Worm (Caenorhabditis elegans) whole organism, L4 larva: ENCODE measurements around the gene F48E8.8.

Experiments used
- F10B5.3 ChIP-seq: sonication (generic microtip); optimal IDR thresholded peaks from 2 replicates; lab custom pipeline; 2016; ENCODE audit warnings: mild to moderate bottlenecking, missing genetic modification characterization, missing compliant biosample characterization
- F37D6.2 ChIP-seq: sonication (generic microtip); optimal IDR thresholded peaks from 2 replicates; lab custom pipeline; 2016; ENCODE audit warnings: mild to moderate bottlenecking, missing genetic modification characterization, missing compliant biosample characterization
- F49E8.2 ChIP-seq: sonication (generic microtip); optimal IDR thresholded peaks from 2 replicates; lab custom pipeline; 2016; ENCODE audit warnings: missing compliant biosample characterization, mild to moderate bottlenecking, missing genetic modification characterization, borderline replicate concordance
- T26A8.4 ChIP-seq: fragments of 200-800 bp; sonication (Bioruptor generic); IDR thresholded peaks from 2 replicates; pipeline ENCODE4 v1.3.6; 2022; ENCODE audit warnings: missing genetic modification characterization, missing compliant biosample characterization
- Y48G9A.11 ChIP-seq: fragments of 200-800 bp; sonication (Bioruptor generic); IDR thresholded peaks from 2 replicates; pipeline ENCODE4 v1.3.6; 2022; ENCODE audit warnings: missing genetic modification reagents, missing genetic modification characterization, missing compliant biosample characterization
- ZK546.5 ChIP-seq, 2 experiments: sonication (generic microtip); optimal IDR thresholded peaks; 2 replicates each; lab custom pipeline; 2017; ENCODE audit warnings: missing biosample characterization in 2 of 2, missing genetic modification characterization in 2 of 2
- aha-1 ChIP-seq: fragments of 150-350 bp; peaks from one replicate; lab custom pipeline; 2014; ENCODE audit warnings: missing biosample characterization, missing genetic modification characterization
- aly-2 ChIP-seq: sonication (generic microtip); optimal IDR thresholded peaks from 2 replicates; lab custom pipeline; 2018; ENCODE audit warnings: missing biosample characterization, missing genetic modification characterization
- arid-1 ChIP-seq: fragments of 200-800 bp; sonication (Bioruptor generic); conservative IDR thresholded peaks from 2 replicates; pipeline ENCODE4 v1.3.6; 2022; ENCODE audit warnings: missing genetic modification reagents, missing genetic modification characterization, missing compliant biosample characterization
- attf-4 ChIP-seq: sonication (generic microtip); optimal IDR thresholded peaks from 3 replicates; lab custom pipeline; 2017; ENCODE audit warnings: missing biosample characterization, missing genetic modification characterization
- ceh-82 ChIP-seq: sonication (generic microtip); optimal IDR thresholded peaks from 2 replicates; lab custom pipeline; 2017; ENCODE audit warnings: missing biosample characterization, missing genetic modification characterization
- ces-1 ChIP-seq: fragments of 150-350 bp; sonication (generic microtip); optimal IDR thresholded peaks from 4 replicates; lab custom pipeline; 2014; ENCODE audit warnings: missing biosample characterization, missing genetic modification reagents, missing genetic modification characterization
- daf-12 ChIP-seq: fragments of 150-350 bp; optimal IDR thresholded peaks from 2 replicates; lab custom pipeline; 2014; ENCODE audit warnings: missing biosample characterization, missing genetic modification reagents, missing genetic modification characterization
- daf-8 ChIP-seq: fragments of 200-800 bp; sonication (Bioruptor generic); IDR thresholded peaks from 2 replicates; pipeline ENCODE4 v1.3.6; 2022; ENCODE audit warnings: missing genetic modification characterization, missing compliant biosample characterization
- dmd-8 ChIP-seq: fragments of 200-800 bp; sonication (Bioruptor generic); IDR thresholded peaks from 2 replicates; pipeline ENCODE4 v1.3.6; 2022; ENCODE audit warnings: missing genetic modification characterization, missing compliant biosample characterization
- dve-1 ChIP-seq: sonication (generic microtip); optimal IDR thresholded peaks from 2 replicates; lab custom pipeline; 2017; ENCODE audit warnings: antibody characterized with exemption, mild to moderate bottlenecking, missing genetic modification characterization, missing compliant biosample characterization; ENCODE audit not compliant: insufficient read depth
- egl-27 ChIP-seq: sonication (generic microtip); optimal IDR thresholded peaks from 3 replicates; lab custom pipeline; 2017; ENCODE audit warnings: missing biosample characterization, missing genetic modification reagents, missing genetic modification characterization
- egl-43 ChIP-seq: fragments of 200-800 bp; sonication (Bioruptor generic); IDR thresholded peaks from 2 replicates; pipeline ENCODE4 v1.3.6; 2022; ENCODE audit warnings: missing genetic modification reagents, missing genetic modification characterization, missing compliant biosample characterization
- gei-8 ChIP-seq: fragments of 200-800 bp; sonication (Bioruptor generic); optimal IDR thresholded peaks from 2 replicates; lab custom pipeline; 2018; ENCODE audit warnings: mild to moderate bottlenecking, missing genetic modification characterization, missing compliant biosample characterization
- hlh-30 ChIP-seq: sonication (generic microtip); optimal IDR thresholded peaks from 2 replicates; lab custom pipeline; 2017; ENCODE audit warnings: antibody characterized with exemption, mild to moderate bottlenecking, missing genetic modification characterization, missing compliant biosample characterization; ENCODE audit not compliant: insufficient read depth
- jun-1 ChIP-seq: fragments of 150-350 bp; optimal IDR thresholded peaks from 2 replicates; lab custom pipeline; 2014; ENCODE audit warnings: missing biosample characterization, missing genetic modification reagents, missing genetic modification characterization
- lin-1 ChIP-seq: fragments of 200-800 bp; sonication (Bioruptor generic); IDR thresholded peaks from 2 replicates; pipeline ENCODE4 v1.3.6; 2022; ENCODE audit warnings: missing genetic modification reagents, missing genetic modification characterization, missing compliant biosample characterization
- lin-15B ChIP-seq: fragments of 150-350 bp; sonication (generic microtip); optimal IDR thresholded peaks from 3 replicates; lab custom pipeline; 2014; ENCODE audit warnings: missing biosample characterization, missing genetic modification characterization
- lin-39 ChIP-seq: fragments of 150-350 bp; optimal IDR thresholded peaks from 2 replicates; lab custom pipeline; 2014; ENCODE audit warnings: missing biosample characterization, missing genetic modification reagents, missing genetic modification characterization
- lir-3 ChIP-seq: sonication (generic microtip); optimal IDR thresholded peaks from 2 replicates; lab custom pipeline; 2016; ENCODE audit warnings: mild to moderate bottlenecking, missing genetic modification characterization, missing compliant biosample characterization
- mdt-29 ChIP-seq: fragments of 200-800 bp; sonication (Bioruptor generic); IDR thresholded peaks from 2 replicates; pipeline ENCODE4 v1.3.6; 2022; ENCODE audit warnings: missing genetic modification reagents, missing genetic modification characterization, missing compliant biosample characterization
- mep-1 ChIP-seq: fragments of 150-350 bp; sonication (generic microtip); optimal IDR thresholded peaks from 3 replicates; lab custom pipeline; 2014; ENCODE audit warnings: missing biosample characterization, missing genetic modification characterization
- mes-2 ChIP-seq: sonication (generic microtip); optimal IDR thresholded peaks from 2 replicates; lab custom pipeline; 2016; ENCODE audit warnings: missing genotype, mild to moderate bottlenecking, missing genetic modification characterization, missing compliant biosample characterization; ENCODE audit not compliant: poor library complexity, severe bottlenecking
- mxl-3 ChIP-seq: fragments of 200-800 bp; sonication (Bioruptor generic); optimal IDR thresholded peaks from 2 replicates; lab custom pipeline; 2018; ENCODE audit warnings: mild to moderate bottlenecking, missing genetic modification characterization, missing compliant biosample characterization
- nhr-11 ChIP-seq: fragments of 150-350 bp; optimal IDR thresholded peaks from 2 replicates; lab custom pipeline; 2014; ENCODE audit warnings: missing biosample characterization, missing genetic modification characterization
- nhr-111 ChIP-seq: fragments of 200-800 bp; sonication (Bioruptor generic); optimal IDR thresholded peaks from 2 replicates; lab custom pipeline; 2018; ENCODE audit warnings: mild to moderate bottlenecking, missing genetic modification characterization, missing compliant biosample characterization
- nhr-237 ChIP-seq: sonication (generic microtip); optimal IDR thresholded peaks from 2 replicates; lab custom pipeline; 2017; ENCODE audit warnings: missing biosample characterization, missing genetic modification characterization
- nhr-41 ChIP-seq: fragments of 200-800 bp; sonication (Bioruptor generic); IDR thresholded peaks from 2 replicates; pipeline ENCODE4 v1.3.6; 2022; ENCODE audit warnings: missing genetic modification reagents, missing genetic modification characterization, missing compliant biosample characterization
- nhr-76 ChIP-seq: fragments of 150-350 bp; optimal IDR thresholded peaks from 2 replicates; lab custom pipeline; 2014; ENCODE audit warnings: missing biosample characterization, missing genetic modification characterization
- nhr-77 ChIP-seq: fragments of 150-350 bp; optimal IDR thresholded peaks from 2 replicates; lab custom pipeline; 2014; ENCODE audit warnings: missing biosample characterization, missing genetic modification characterization
- pha-4 ChIP-seq, 2 experiments: fragments of 150-350 bp in 1 of 2; fragments of 200-800 bp in 1 of 2; sonication (Bioruptor generic) in 1 of 2; IDR thresholded peaks in 1 of 2; optimal IDR thresholded peaks in 1 of 2; 2 replicates each; pipeline versions ENCODE4 v1.3.6 to Lab custom; 2014 to 2022; ENCODE audit warnings: missing genetic modification characterization in 2 of 2, missing genetic modification reagents in 2 of 2, missing biosample characterization in 1 of 2, missing compliant biosample characterization in 1 of 2
- php-3 ChIP-seq: fragments of 200-800 bp; sonication (Bioruptor generic); IDR thresholded peaks from 2 replicates; pipeline ENCODE4 v1.3.6; 2022; ENCODE audit warnings: missing genetic modification reagents, missing genetic modification characterization, missing compliant biosample characterization
- pqm-1 ChIP-seq: sonication (generic microtip); optimal IDR thresholded peaks from 2 replicates; lab custom pipeline; 2017; ENCODE audit warnings: missing biosample characterization, missing genetic modification characterization
- rbr-2 ChIP-seq: sonication (generic microtip); optimal IDR thresholded peaks from 2 replicates; lab custom pipeline; 2016; ENCODE audit warnings: missing genotype, missing genetic modification characterization, missing compliant biosample characterization
- sdz-12 ChIP-seq: fragments of 200-800 bp; sonication (Bioruptor generic); optimal IDR thresholded peaks from 2 replicates; lab custom pipeline; 2018; ENCODE audit warnings: mild to moderate bottlenecking, missing genetic modification characterization, missing compliant biosample characterization
- skn-1 ChIP-seq: fragments of 150-350 bp; optimal IDR thresholded peaks from 2 replicates; lab custom pipeline; 2014; ENCODE audit warnings: missing biosample characterization, missing genetic modification characterization
- snpc-4 ChIP-seq: fragments of 150-350 bp; optimal IDR thresholded peaks from 2 replicates; lab custom pipeline; 2014; ENCODE audit warnings: missing biosample characterization, missing genetic modification characterization
- spr-3 ChIP-seq: fragments of 200-800 bp; sonication (Bioruptor generic); optimal IDR thresholded peaks from 2 replicates; lab custom pipeline; 2018; ENCODE audit warnings: mild to moderate bottlenecking, missing genetic modification characterization, missing compliant biosample characterization
- tra-1 ChIP-seq: fragments of 200-800 bp; sonication (Bioruptor generic); IDR thresholded peaks from 2 replicates; pipeline ENCODE4 v1.3.6; 2022; ENCODE audit warnings: missing genetic modification reagents, missing genetic modification characterization, missing compliant biosample characterization
- unc-130 ChIP-seq: sonication (generic microtip); optimal IDR thresholded peaks from 2 replicates; lab custom pipeline; 2016; ENCODE audit warnings: missing genetic modification reagents, missing genetic modification characterization, missing compliant biosample characterization
- unc-39 ChIP-seq: sonication (generic microtip); optimal IDR thresholded peaks from 2 replicates; lab custom pipeline; 2017; ENCODE audit warnings: missing biosample characterization, missing genetic modification characterization
- unc-62 ChIP-seq, 3 experiments: fragments of 150-350 bp in 1 of 3; sonication (generic microtip); optimal IDR thresholded peaks in 2 of 3; peaks in 1 of 3; 1 replicate in 1 of 3; 2 replicates in 2 of 3; lab custom pipeline; 2014 to 2017; ENCODE audit warnings: missing biosample characterization in 3 of 3, missing genetic modification characterization in 3 of 3, missing genetic modification reagents in 3 of 3, missing genotype in 1 of 3
- zag-1 ChIP-seq: fragments of 150-350 bp; optimal IDR thresholded peaks from 2 replicates; lab custom pipeline; 2014; ENCODE audit warnings: missing biosample characterization, missing genetic modification characterization
- zip-11 ChIP-seq: fragments of 200-800 bp; sonication (Bioruptor generic); IDR thresholded peaks from 2 replicates; pipeline ENCODE4 v1.3.6; 2022; ENCODE audit warnings: missing genetic modification characterization, missing compliant biosample characterization
- zip-2 ChIP-seq: fragments of 150-350 bp; optimal IDR thresholded peaks from 2 replicates; lab custom pipeline; 2014; ENCODE audit warnings: missing biosample characterization, missing genetic modification characterization
- ztf-11 ChIP-seq: fragments of 150-350 bp; optimal IDR thresholded peaks from 2 replicates; lab custom pipeline; 2014; ENCODE audit warnings: missing biosample characterization, missing genetic modification characterization
- ztf-7 ChIP-seq: fragments of 150-350 bp; optimal IDR thresholded peaks from 2 replicates; lab custom pipeline; 2014; ENCODE audit warnings: missing biosample characterization, missing genetic modification characterization

Gene F48E8.8

DNA sequence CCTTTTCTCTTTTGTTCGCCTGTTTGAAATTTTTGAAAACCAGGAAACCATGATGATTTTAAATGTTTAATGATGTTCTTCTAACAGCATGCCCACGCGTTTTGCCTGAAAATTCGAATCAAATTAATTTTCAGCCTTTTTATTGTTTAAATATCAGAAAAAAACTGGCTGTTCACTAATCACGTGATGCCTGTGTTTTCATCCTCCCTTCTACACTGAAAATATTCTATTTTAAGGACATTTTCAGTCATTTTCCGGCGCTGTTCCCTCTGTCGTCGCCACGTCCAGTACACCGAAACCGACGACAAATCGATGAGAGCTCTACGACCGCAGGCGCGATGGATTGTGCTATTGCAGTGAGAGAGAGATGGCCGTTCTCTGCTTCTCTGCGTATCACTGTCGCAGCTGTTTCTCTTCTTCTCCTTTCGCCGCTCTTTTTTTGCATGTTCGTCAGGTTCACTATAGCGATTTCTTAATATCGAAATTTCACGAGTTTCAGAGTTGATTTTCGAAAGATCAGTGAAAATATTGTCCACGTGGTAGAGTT is at the start of gene F48E8.8:
F48E8.8 (minus strand) TSS at position 51 of the 547 bp plus-strand sequence.
- peak; percentile 73 for TF ChIP-seq mes-2 (tag; lab: Kevin White, UChicago)
- TF ChIP-seq T26A8.4 (GFP tag; lab: Robert Waterston, UW) = no peak
- TF ChIP-seq spr-3 (GFP tag; lab: Kevin White, UChicago) = no peak
- TF ChIP-seq sdz-12 (GFP tag; lab: Kevin White, UChicago) = no peak
- TF ChIP-seq tra-1 (GFP tag; lab: Robert Waterston, UW) = no peak
- no peak for TF ChIP-seq gei-8
- TF ChIP-seq zip-11 (GFP tag; lab: Robert Waterston, UW) = no peak
- no peak for TF ChIP-seq nhr-237 (tag; lab: Kevin White, UChicago)
- TF ChIP-seq attf-4 (tag; lab: Kevin White, UChicago) = no peak
- TF ChIP-seq lin-1 (GFP tag; lab: Robert Waterston, UW) = no peak
- no peak for TF ChIP-seq egl-43 (GFP tag; lab: Robert Waterston, UW)
- TF ChIP-seq daf-12 = no peak
- TF ChIP-seq nhr-76 (tag; lab: Kevin White, UChicago) = no peak
- no peak for TF ChIP-seq dmd-8 (GFP tag; lab: Robert Waterston, UW)
- no peak for TF ChIP-seq ceh-82 (tag; lab: Kevin White, UChicago)
- TF ChIP-seq zip-2 (tag; lab: Kevin White, UChicago) = no peak
- no peak for TF ChIP-seq skn-1
- no peak for TF ChIP-seq nhr-41 (GFP tag; lab: Robert Waterston, UW)
- peak; percentile 9 for TF ChIP-seq mxl-3 (GFP tag; lab: Kevin White, UChicago)
- no peak for TF ChIP-seq nhr-111 (GFP tag; lab: Kevin White, UChicago)
- TF ChIP-seq lin-15B (tag; lab: Kevin White, UChicago) = no peak
- TF ChIP-seq nhr-11 (tag; lab: Kevin White, UChicago) = peak; percentile 12
- no peak for TF ChIP-seq F10B5.3 (tag; lab: Kevin White, UChicago)
- TF ChIP-seq mep-1 (tag; lab: Kevin White, UChicago) = peak; percentile 34
- peak in 1 of 2 experiments; percentile 89 for TF ChIP-seq unc-62 (GFP tag; optimal IDR thresholded peaks at IDR 0.05 in 1 of 2; lab: Kevin White, UChicago)
- TF ChIP-seq unc-62 (tag; optimal IDR thresholded peaks at IDR 0.05; lab: Kevin White, UChicago) = no peak
- TF ChIP-seq nhr-77 (tag; lab: Kevin White, UChicago) = no peak
- TF ChIP-seq ztf-7 (tag; lab: Kevin White, UChicago) = no peak
- no peak for TF ChIP-seq egl-27 (tag; lab: Kevin White, UChicago)
- TF ChIP-seq jun-1 (tag; lab: Kevin White, UChicago) = no peak
- TF ChIP-seq lir-3 (tag; lab: Kevin White, UChicago) = no peak
- TF ChIP-seq F37D6.2 (tag; lab: Kevin White, UChicago) = no peak
- TF ChIP-seq dve-1 = peak; percentile 68
- TF ChIP-seq snpc-4 (tag; lab: Kevin White, UChicago) = no peak
- TF ChIP-seq rbr-2 (tag; lab: Kevin White, UChicago) = peak; percentile 58
- no peak for TF ChIP-seq pqm-1 (tag; lab: Kevin White, UChicago)
- no peak for TF ChIP-seq pha-4 (GFP tag; IDR thresholded peaks at IDR 0.05; lab: Robert Waterston, UW)
- no peak for TF ChIP-seq pha-4 (tag; optimal IDR thresholded peaks at IDR 0.05; lab: Kevin White, UChicago)
- TF ChIP-seq ces-1 (GFP tag; lab: Kevin White, UChicago) = no peak
- TF ChIP-seq mdt-29 = no peak
- no peak for TF ChIP-seq ztf-11 (tag; lab: Kevin White, UChicago)
- TF ChIP-seq hlh-30 (tag; lab: Kevin White, UChicago) = peak; percentile 77
- no peak for TF ChIP-seq php-3 (GFP tag; lab: Robert Waterston, UW)
- TF ChIP-seq zag-1 = no peak
- no peak for TF ChIP-seq aly-2 (tag; lab: Kevin White, UChicago)
- no peak for TF ChIP-seq daf-8 (GFP tag; lab: Robert Waterston, UW)
- no peak for TF ChIP-seq unc-130 (GFP tag; lab: Kevin White, UChicago)
- no peak for TF ChIP-seq unc-39 (tag; lab: Kevin White, UChicago)
- no peak for TF ChIP-seq arid-1 (GFP tag; lab: Robert Waterston, UW)
- no peak for TF ChIP-seq Y48G9A.11 (GFP tag; lab: Robert Waterston, UW)
- no peak for TF ChIP-seq ZK546.5 (tag; optimal IDR thresholded peaks at IDR 0.05; lab: Kevin White, UChicago)
- no peak for TF ChIP-seq lin-39
- no peak for TF ChIP-seq F49E8.2
- TF ChIP-seq aha-1 (tag; lab: Kevin White, UChicago) = peak; percentile 95
